1 fruit fly cellular context compared by ENCODE assay signal in the genomic region with DNA sequence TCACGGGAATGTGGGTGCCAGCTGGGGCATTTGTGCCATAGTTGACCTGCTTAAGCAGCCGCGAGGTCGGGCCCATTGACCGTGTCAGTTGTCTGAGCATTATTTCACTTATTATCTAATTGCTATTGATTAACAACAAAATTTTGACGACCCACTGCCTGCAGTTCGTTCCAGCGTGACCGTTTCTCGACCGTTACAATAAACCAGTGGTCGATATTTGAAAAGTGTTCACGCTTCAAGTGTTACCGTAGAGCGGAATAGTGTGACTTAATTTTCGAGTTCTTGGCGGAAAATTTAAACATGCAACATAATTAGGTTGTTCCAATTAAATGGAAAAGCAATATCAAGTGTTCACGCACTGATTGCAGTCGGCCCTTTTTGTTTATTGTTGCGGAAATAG.
A peak's percentile ranks its signal among the peaks of the same experiment; 100 is the strongest.
TF ChIP-seq lines count a peak whose summit lies in the region.

A gene (minus strand): TSS at position 190 of the 400 bp plus-strand sequence.

TF ChIP-seq in whole organism, embryonic, 481 proteins besides CTCF, POLR2A, EP300 and RAD21 (continued from another document and continues in another):
- peak; percentile 21 for TF ChIP-seq Dad (GFP tag; optimal IDR thresholded peaks at IDR 0.05; lab: Kevin White, UChicago)
- TF ChIP-seq CG30020 (tag; optimal IDR thresholded peaks at IDR 0.05; lab: Kevin White, UChicago): no peak
- peak; percentile 78 for TF ChIP-seq HmgZ (tag; optimal IDR thresholded peaks at IDR 0.05; lab: Kevin White, UChicago)
- TF ChIP-seq peb (GFP tag; IDR thresholded peaks at IDR 0.05; lab: Robert Waterston, UW): no peak
- TF ChIP-seq fd64A (GFP tag; optimal IDR thresholded peaks at IDR 0.05; lab: Kevin White, UChicago): no peak
- no peak for TF ChIP-seq CG12155 (GFP tag; optimal IDR thresholded peaks at IDR 0.05; lab: Kevin White, UChicago)
- TF ChIP-seq Trl (optimal IDR thresholded peaks at IDR 0.05; lab: Kevin White, UChicago): no peak
- no peak for TF ChIP-seq Trl (GFP tag; optimal IDR thresholded peaks at IDR 0.05; lab: Kevin White, UChicago)
- TF ChIP-seq CoRest (tag; optimal IDR thresholded peaks at IDR 0.05; lab: Kevin White, UChicago): peak; percentile 54
- no peak for TF ChIP-seq gsb-n (tag; optimal IDR thresholded peaks at IDR 0.05; lab: Kevin White, UChicago)
- TF ChIP-seq CG18764 (GFP tag; optimal IDR thresholded peaks at IDR 0.05; lab: Kevin White, UChicago): no peak
- TF ChIP-seq Dek (tag; optimal IDR thresholded peaks at IDR 0.05; lab: Kevin White, UChicago): no peak
- TF ChIP-seq CG7357 (GFP tag; IDR thresholded peaks at IDR 0.05; lab: Robert Waterston, UW): no peak
- TF ChIP-seq Sox102F (GFP tag; optimal IDR thresholded peaks at IDR 0.05; lab: Kevin White, UChicago): no peak
- no peak for TF ChIP-seq ase (GFP tag; IDR thresholded peaks at IDR 0.05; lab: Robert Waterston, UW)
- no peak for TF ChIP-seq Xrp1 (GFP tag; IDR thresholded peaks at IDR 0.05; lab: Robert Waterston, UW)
- peak; percentile 59 for TF ChIP-seq unc-4 (GFP tag; IDR thresholded peaks at IDR 0.05; lab: Robert Waterston, UW; ENCODE audit: partially characterized antibody)
- TF ChIP-seq MBD-R2 (GFP tag; IDR thresholded peaks at IDR 0.05; lab: Robert Waterston, UW): peak; percentile 86
- TF ChIP-seq lbe (GFP tag; optimal IDR thresholded peaks at IDR 0.05; lab: Kevin White, UChicago): no peak
- peak; percentile 17 for TF ChIP-seq exex (tag; optimal IDR thresholded peaks at IDR 0.05; lab: Kevin White, UChicago)
- peak; percentile 88 for TF ChIP-seq Myb (GFP tag; optimal IDR thresholded peaks at IDR 0.05; lab: Kevin White, UChicago)
- no peak for TF ChIP-seq tgo (GFP tag; IDR thresholded peaks at IDR 0.05; lab: Robert Waterston, UW)
- TF ChIP-seq CG3847 (GFP tag; IDR thresholded peaks at IDR 0.05; lab: Robert Waterston, UW): peak; percentile 57
- no peak for TF ChIP-seq twi (tag; optimal IDR thresholded peaks at IDR 0.05; lab: Kevin White, UChicago)
- peak; percentile 29 for TF ChIP-seq abd-A (tag; optimal IDR thresholded peaks at IDR 0.05; lab: Kevin White, UChicago)
- TF ChIP-seq bcd (GFP tag; optimal IDR thresholded peaks at IDR 0.05; lab: Kevin White, UChicago): no peak
- TF ChIP-seq sim (GFP tag; IDR thresholded peaks at IDR 0.05; lab: Robert Waterston, UW): no peak
- TF ChIP-seq esg (GFP tag; conservative IDR thresholded peaks at IDR 0.05; lab: Robert Waterston, UW): no peak
- TF ChIP-seq CG6689 (GFP tag; IDR thresholded peaks at IDR 0.05; lab: Robert Waterston, UW): no peak
- TF ChIP-seq CG13287 (GFP tag; IDR thresholded peaks at IDR 0.05; lab: Robert Waterston, UW; ENCODE audit: partially characterized antibody): peak; percentile 66
- TF ChIP-seq CG11456 (GFP tag; IDR thresholded peaks at IDR 0.05; lab: Robert Waterston, UW): no peak
- TF ChIP-seq CG10274 (GFP tag; optimal IDR thresholded peaks at IDR 0.05; lab: Kevin White, UChicago): no peak
- no peak for TF ChIP-seq CG7372 (GFP tag; IDR thresholded peaks at IDR 0.05; lab: Robert Waterston, UW)
- TF ChIP-seq ftz-f1 (GFP tag; optimal IDR thresholded peaks at IDR 0.05; lab: Kevin White, UChicago): peak; percentile 97
- TF ChIP-seq Stat92E (GFP tag; optimal IDR thresholded peaks at IDR 0.05; lab: Kevin White, UChicago): no peak
- TF ChIP-seq slbo (GFP tag; IDR thresholded peaks at IDR 0.05; lab: Robert Waterston, UW): no peak
- TF ChIP-seq E2f1 (GFP tag; IDR thresholded peaks at IDR 0.05; lab: Robert Waterston, UW): no peak
- no peak for TF ChIP-seq CG10462 (GFP tag; optimal IDR thresholded peaks at IDR 0.05; lab: Kevin White, UChicago)
- peak; percentile 53; the same call in 1 of the 3 replicates for TF ChIP-seq Opbp (GFP tag; IDR thresholded peaks at IDR 0.05; lab: Robert Waterston, UW; ENCODE audit: partially characterized antibody)
- TF ChIP-seq C15 (GFP tag; IDR thresholded peaks at IDR 0.05; lab: Robert Waterston, UW): no peak
- TF ChIP-seq Hr51 (GFP tag; optimal IDR thresholded peaks at IDR 0.05; lab: Kevin White, UChicago): no peak
- no peak for TF ChIP-seq eyg (GFP tag; optimal IDR thresholded peaks at IDR 0.05; lab: Kevin White, UChicago)
- TF ChIP-seq CG9817 (tag; optimal IDR thresholded peaks at IDR 0.05; lab: Kevin White, UChicago): no peak
- no peak for TF ChIP-seq CG6813 (GFP tag; optimal IDR thresholded peaks at IDR 0.05; lab: Kevin White, UChicago)
- no peak for TF ChIP-seq CG18011 (GFP tag; optimal IDR thresholded peaks at IDR 0.05; lab: Kevin White, UChicago)
- TF ChIP-seq CG8290 (GFP tag; optimal IDR thresholded peaks at IDR 0.05; lab: Kevin White, UChicago): no peak
- peak in 1 of 2 experiments; percentile 80 for TF ChIP-seq CG8290 (tag; optimal IDR thresholded peaks at IDR 0.05; lab: Kevin White, UChicago)
- TF ChIP-seq Deaf1 (tag; optimal IDR thresholded peaks at IDR 0.05; lab: Kevin White, UChicago): peak; percentile 14
- no peak for TF ChIP-seq CG4360 (GFP tag; IDR thresholded peaks at IDR 0.05; lab: Robert Waterston, UW)
- TF ChIP-seq croc (GFP tag; conservative IDR thresholded peaks at IDR 0.05; lab: Robert Waterston, UW): no peak
- no peak for TF ChIP-seq CG10321 (GFP tag; IDR thresholded peaks at IDR 0.05; lab: Robert Waterston, UW)
- TF ChIP-seq CG31224 (GFP tag; IDR thresholded peaks at IDR 0.05; lab: Robert Waterston, UW): no peak
- no peak for TF ChIP-seq gt (GFP tag; IDR thresholded peaks at IDR 0.05; lab: Robert Waterston, UW)
- peak; percentile 58 for TF ChIP-seq HmgD (GFP tag; optimal IDR thresholded peaks at IDR 0.05; lab: Kevin White, UChicago)
- TF ChIP-seq zen2 (GFP tag; IDR thresholded peaks at IDR 0.05; lab: Robert Waterston, UW; ENCODE audit: partially characterized antibody): no peak
- TF ChIP-seq CG15514 (GFP tag; optimal IDR thresholded peaks at IDR 0.05; lab: Kevin White, UChicago): peak; percentile 84
- TF ChIP-seq Hsf (GFP tag; optimal IDR thresholded peaks at IDR 0.05; lab: Kevin White, UChicago): no peak
- TF ChIP-seq NfI (GFP tag; optimal IDR thresholded peaks at IDR 0.05; lab: Kevin White, UChicago): peak; percentile 4
- TF ChIP-seq MESR4 (GFP tag; optimal IDR thresholded peaks at IDR 0.05; lab: Kevin White, UChicago): peak; percentile 75
- no peak for TF ChIP-seq CG12219 (GFP tag; optimal IDR thresholded peaks at IDR 0.05; lab: Kevin White, UChicago)
- no peak for TF ChIP-seq GATAe (GFP tag; conservative IDR thresholded peaks at IDR 0.05; lab: Robert Waterston, UW)
- TF ChIP-seq Meics (GFP tag; optimal IDR thresholded peaks at IDR 0.05; lab: Kevin White, UChicago): no peak
- no peak for TF ChIP-seq CG3407 (GFP tag; optimal IDR thresholded peaks at IDR 0.05; lab: Kevin White, UChicago)
- TF ChIP-seq ATbp (GFP tag; optimal IDR thresholded peaks at IDR 0.05; lab: Kevin White, UChicago): no peak
- TF ChIP-seq CG32532 (GFP tag; IDR thresholded peaks at IDR 0.05; lab: Robert Waterston, UW): no peak
- TF ChIP-seq ken (GFP tag; IDR thresholded peaks at IDR 0.05; lab: Robert Waterston, UW): no peak
- TF ChIP-seq ttk (GFP tag; IDR thresholded peaks at IDR 0.05; lab: Robert Waterston, UW): no peak
- TF ChIP-seq ro (GFP tag; IDR thresholded peaks at IDR 0.05; lab: Robert Waterston, UW): no peak
- TF ChIP-seq CG10147 (GFP tag; optimal IDR thresholded peaks at IDR 0.05; lab: Kevin White, UChicago): no peak
- TF ChIP-seq klu (GFP tag; IDR thresholded peaks at IDR 0.05; lab: Robert Waterston, UW): no peak
- no peak for TF ChIP-seq CG3163 (GFP tag; optimal IDR thresholded peaks at IDR 0.05; lab: Kevin White, UChicago)
- no peak for TF ChIP-seq org-1 (GFP tag; optimal IDR thresholded peaks at IDR 0.05; lab: Kevin White, UChicago)
- no peak for TF ChIP-seq CG10543 (GFP tag; optimal IDR thresholded peaks at IDR 0.05; lab: Kevin White, UChicago)
- no peak for TF ChIP-seq CG18619 (GFP tag; optimal IDR thresholded peaks at IDR 0.05; lab: Kevin White, UChicago)
- TF ChIP-seq chn (GFP tag; optimal IDR thresholded peaks at IDR 0.05; lab: Kevin White, UChicago): peak; percentile 19
- no peak for TF ChIP-seq dpn (GFP tag; optimal IDR thresholded peaks at IDR 0.05; lab: Kevin White, UChicago)
- TF ChIP-seq eve (GFP tag; optimal IDR thresholded peaks at IDR 0.05; lab: Kevin White, UChicago): no peak
- peak; percentile 9 for TF ChIP-seq CG13624 (GFP tag; optimal IDR thresholded peaks at IDR 0.05; lab: Kevin White, UChicago)
- no peak for TF ChIP-seq tna (GFP tag; IDR thresholded peaks at IDR 0.05; lab: Robert Waterston, UW; ENCODE audit: partially characterized antibody)
- no peak for TF ChIP-seq nau (GFP tag; optimal IDR thresholded peaks at IDR 0.05; lab: Kevin White, UChicago)
- TF ChIP-seq nerfin-2 (GFP tag; IDR thresholded peaks at IDR 0.05; lab: Robert Waterston, UW; ENCODE audit: partially characterized antibody): peak; percentile 47; the same call in 1 of the 2 replicates
- TF ChIP-seq Awh (GFP tag; IDR thresholded peaks at IDR 0.05; lab: Robert Waterston, UW): no peak
- TF ChIP-seq CG10979 (tag; optimal IDR thresholded peaks at IDR 0.05; lab: Kevin White, UChicago): peak; percentile 16
- no peak for TF ChIP-seq mld (GFP tag; IDR thresholded peaks at IDR 0.05; lab: Robert Waterston, UW; ENCODE audit: partially characterized antibody)
- TF ChIP-seq psq (GFP tag; optimal IDR thresholded peaks at IDR 0.05; lab: Kevin White, UChicago): no peak
- no peak for TF ChIP-seq CG16863 (GFP tag; optimal IDR thresholded peaks at IDR 0.05; lab: Kevin White, UChicago)
- peak; percentile 72 for TF ChIP-seq CG12659 (GFP tag; optimal IDR thresholded peaks at IDR 0.05; lab: Kevin White, UChicago)
- no peak for TF ChIP-seq CG6854 (GFP tag; optimal IDR thresholded peaks at IDR 0.05; lab: Kevin White, UChicago)
- no peak for TF ChIP-seq CG9609 (GFP tag; optimal IDR thresholded peaks at IDR 0.05; lab: Kevin White, UChicago)
- no peak for TF ChIP-seq Poxn (GFP tag; IDR thresholded peaks at IDR 0.05; lab: Robert Waterston, UW)
- TF ChIP-seq Dip2 (GFP tag; IDR thresholded peaks at IDR 0.05; lab: Robert Waterston, UW): no peak
- TF ChIP-seq CG43689 (GFP tag; IDR thresholded peaks at IDR 0.05; lab: Robert Waterston, UW): no peak
- TF ChIP-seq CG14965 (GFP tag; optimal IDR thresholded peaks at IDR 0.05; lab: Kevin White, UChicago; ENCODE audit: borderline replicate concordance): no peak
- no peak for TF ChIP-seq CG5953 (GFP tag; IDR thresholded peaks at IDR 0.05; lab: Robert Waterston, UW)
- no peak for TF ChIP-seq CG11695 (GFP tag; IDR thresholded peaks at IDR 0.05; lab: Robert Waterston, UW)
- TF ChIP-seq Antp (GFP tag; optimal IDR thresholded peaks at IDR 0.05; lab: Kevin White, UChicago): no peak
- no peak for TF ChIP-seq br (optimal IDR thresholded peaks at IDR 0.05; lab: Kevin White, UChicago)
- TF ChIP-seq tup (GFP tag; optimal IDR thresholded peaks at IDR 0.05; lab: Kevin White, UChicago): no peak
- TF ChIP-seq Side (GFP tag; optimal IDR thresholded peaks at IDR 0.05; lab: Kevin White, UChicago): no peak
- peak; percentile 45 for TF ChIP-seq NC2β (GFP tag; optimal IDR thresholded peaks at IDR 0.05; lab: Kevin White, UChicago)
- no peak for TF ChIP-seq CG8359 (GFP tag; optimal IDR thresholded peaks at IDR 0.05; lab: Kevin White, UChicago; ENCODE audit: borderline replicate concordance)
- no peak for TF ChIP-seq z (GFP tag; IDR thresholded peaks at IDR 0.05; lab: Robert Waterston, UW)
- no peak for TF ChIP-seq ems (GFP tag; optimal IDR thresholded peaks at IDR 0.05; lab: Kevin White, UChicago)
- no peak for TF ChIP-seq CG5245 (GFP tag; optimal IDR thresholded peaks at IDR 0.05; lab: Kevin White, UChicago)
- no peak for TF ChIP-seq CG6254 (GFP tag; optimal IDR thresholded peaks at IDR 0.05; lab: Kevin White, UChicago)
- TF ChIP-seq Nf-YA (GFP tag; IDR thresholded peaks at IDR 0.05; lab: Robert Waterston, UW): no peak
- TF ChIP-seq Spps (tag; optimal IDR thresholded peaks at IDR 0.05; lab: Kevin White, UChicago): no peak
- no peak for TF ChIP-seq cad (GFP tag; optimal IDR thresholded peaks at IDR 0.05; lab: Kevin White, UChicago)
- TF ChIP-seq fu2 (GFP tag; optimal IDR thresholded peaks at IDR 0.05; lab: Kevin White, UChicago): no peak
- no peak for TF ChIP-seq sd (tag; optimal IDR thresholded peaks at IDR 0.05; lab: Kevin White, UChicago)
- no peak for TF ChIP-seq jumu (GFP tag; optimal IDR thresholded peaks at IDR 0.05; lab: Kevin White, UChicago)
- TF ChIP-seq D19A (tag; optimal IDR thresholded peaks at IDR 0.05; lab: Kevin White, UChicago): no peak
- TF ChIP-seq gsb (GFP tag; IDR thresholded peaks at IDR 0.05; lab: Robert Waterston, UW): no peak
- no peak for TF ChIP-seq CG6683 (GFP tag; optimal IDR thresholded peaks at IDR 0.05; lab: Kevin White, UChicago)
- 0 out of 3 replicates have a peak, but pooled peaks have one; percentile 38 for TF ChIP-seq CG34224 (GFP tag; IDR thresholded peaks at IDR 0.05; lab: Robert Waterston, UW; ENCODE audit: partially characterized antibody)
- no peak for TF ChIP-seq CG11723 (GFP tag; optimal IDR thresholded peaks at IDR 0.05; lab: Kevin White, UChicago)
- TF ChIP-seq zfh1 (GFP tag; IDR thresholded peaks at IDR 0.05; lab: Robert Waterston, UW): no peak
- TF ChIP-seq CG13424 (tag; optimal IDR thresholded peaks at IDR 0.05; lab: Kevin White, UChicago): no peak
- TF ChIP-seq CG17361 (GFP tag; IDR thresholded peaks at IDR 0.05; lab: Robert Waterston, UW): no peak
- TF ChIP-seq Doc3 (GFP tag; IDR thresholded peaks at IDR 0.05; lab: Robert Waterston, UW; ENCODE audit: partially characterized antibody): no peak
- TF ChIP-seq grn (GFP tag; optimal IDR thresholded peaks at IDR 0.05; lab: Kevin White, UChicago): no peak
- TF ChIP-seq bsh (GFP tag; optimal IDR thresholded peaks at IDR 0.05; lab: Kevin White, UChicago): no peak
- no peak for TF ChIP-seq tll (GFP tag; optimal IDR thresholded peaks at IDR 0.05; lab: Kevin White, UChicago)
- no peak for TF ChIP-seq CG12071 (GFP tag; optimal IDR thresholded peaks at IDR 0.05; lab: Kevin White, UChicago)
- TF ChIP-seq ci (GFP tag; IDR thresholded peaks at IDR 0.05; lab: Robert Waterston, UW): 0 out of 3 replicates have a peak, but pooled peaks have one; percentile 34
- TF ChIP-seq CG4730 (GFP tag; IDR thresholded peaks at IDR 0.05; lab: Robert Waterston, UW): no peak
- peak; percentile 7 for TF ChIP-seq HLH54F (GFP tag; optimal IDR thresholded peaks at IDR 0.05; lab: Kevin White, UChicago)
- TF ChIP-seq H2.0 (GFP tag; IDR thresholded peaks at IDR 0.05; lab: Robert Waterston, UW): no peak
- TF ChIP-seq gcm (GFP tag; optimal IDR thresholded peaks at IDR 0.05; lab: Kevin White, UChicago): no peak
- TF ChIP-seq bowl (GFP tag; IDR thresholded peaks at IDR 0.05; lab: Robert Waterston, UW): no peak
- TF ChIP-seq Blimp-1 (GFP tag; optimal IDR thresholded peaks at IDR 0.05; lab: Kevin White, UChicago): no peak
- TF ChIP-seq CG2889 (GFP tag; IDR thresholded peaks at IDR 0.05; lab: Robert Waterston, UW): no peak
- no peak for TF ChIP-seq btn (GFP tag; optimal IDR thresholded peaks at IDR 0.05; lab: Kevin White, UChicago)
